Worm (Caenorhabditis elegans): Measurements from ENCODE around the gene fbxb-103.
A peak's percentile ranks its signal among the peaks of the same experiment; 100 is the strongest.

The fbxb-103 gene

DNA sequence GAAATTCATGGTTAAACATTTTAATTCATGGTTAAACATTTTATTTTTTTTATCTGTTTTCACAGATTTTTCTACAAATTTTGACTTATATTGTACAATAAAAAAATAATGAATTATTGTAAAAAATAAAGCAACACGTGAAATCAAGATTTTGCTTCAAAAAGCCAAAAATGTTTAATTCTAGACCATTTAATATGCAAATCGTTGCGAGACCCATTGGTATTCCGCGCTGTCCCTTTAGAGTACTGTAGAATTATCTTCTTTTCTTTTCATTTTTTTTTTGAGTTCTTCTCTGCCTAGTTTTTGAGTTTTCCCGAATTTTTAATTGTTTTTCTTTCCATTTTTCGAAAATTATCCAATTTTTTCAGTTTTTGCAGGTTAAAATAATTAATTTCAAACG, 27.1 kb downstream of the fbxb-103 start, which contains the start of gene Y14H12B.1:
TSS of gene Y14H12B.1 (plus strand) at position 363 of the 400 bp plus-strand sequence.
- no peak for TF ChIP-seq unc-62 (GFP tag; optimal IDR thresholded peaks at IDR 0.05)
- TF ChIP-seq nhr-2 (tag; optimal IDR thresholded peaks at IDR 0.05): no peak
- TF ChIP-seq elt-3 (tag; optimal IDR thresholded peaks at IDR 0.05): no peak
- TF ChIP-seq sem-2 (GFP tag; optimal IDR thresholded peaks at IDR 0.05): no peak
- TF ChIP-seq unc-120 (tag; optimal IDR thresholded peaks at IDR 0.05; ENCODE audit: poor library complexity, severe bottlenecking): no peak
- no peak for TF ChIP-seq ceh-43 (GFP tag; optimal IDR thresholded peaks at IDR 0.05)
- TF ChIP-seq mep-1 (tag; optimal IDR thresholded peaks at IDR 0.05): no peak

DNA sequence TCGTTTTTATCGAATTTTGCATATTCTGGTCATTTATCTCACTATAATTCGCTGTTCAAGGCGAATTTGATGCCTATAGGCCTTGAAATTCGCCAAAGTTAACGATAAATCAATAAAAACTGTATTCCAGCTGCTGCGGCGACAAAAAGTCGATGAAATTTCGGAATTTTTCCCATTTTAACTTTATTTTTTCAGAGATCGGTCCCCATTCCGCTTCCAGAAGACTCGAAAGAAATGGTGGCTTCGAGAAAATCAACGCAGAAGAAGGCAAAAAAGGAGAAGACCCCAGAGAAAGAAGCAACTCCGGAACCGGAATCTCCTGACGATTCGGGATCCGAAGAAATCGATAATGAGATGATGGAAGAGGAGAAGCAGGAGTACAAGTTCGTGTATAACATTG, 28.2 kb downstream of the fbxb-103 start:
- no peak for TF ChIP-seq unc-62 (GFP tag; optimal IDR thresholded peaks at IDR 0.05)
- no peak for TF ChIP-seq ceh-83 (GFP tag; optimal IDR thresholded peaks at IDR 0.05)
- no peak for TF ChIP-seq elt-3 (tag; optimal IDR thresholded peaks at IDR 0.05)
- no peak for TF ChIP-seq hlh-1 (tag; optimal IDR thresholded peaks at IDR 0.05)
- no peak for TF ChIP-seq ces-1 (GFP tag; optimal IDR thresholded peaks at IDR 0.05)
- no peak for TF ChIP-seq cnd-1 (tag; optimal IDR thresholded peaks at IDR 0.05)
- no peak for TF ChIP-seq tbx-8 (GFP tag; optimal IDR thresholded peaks at IDR 0.05)
- TF ChIP-seq unc-120 (tag; optimal IDR thresholded peaks at IDR 0.05; ENCODE audit: poor library complexity, severe bottlenecking): no peak
- no peak for TF ChIP-seq elt-1 (tag; optimal IDR thresholded peaks at IDR 0.05; ENCODE audit: borderline replicate concordance, insufficient read depth)
- TF ChIP-seq unc-39 (tag; optimal IDR thresholded peaks at IDR 0.05): no peak
- TF ChIP-seq drap-1 (GFP tag; optimal IDR thresholded peaks at IDR 0.05): no peak

DNA sequence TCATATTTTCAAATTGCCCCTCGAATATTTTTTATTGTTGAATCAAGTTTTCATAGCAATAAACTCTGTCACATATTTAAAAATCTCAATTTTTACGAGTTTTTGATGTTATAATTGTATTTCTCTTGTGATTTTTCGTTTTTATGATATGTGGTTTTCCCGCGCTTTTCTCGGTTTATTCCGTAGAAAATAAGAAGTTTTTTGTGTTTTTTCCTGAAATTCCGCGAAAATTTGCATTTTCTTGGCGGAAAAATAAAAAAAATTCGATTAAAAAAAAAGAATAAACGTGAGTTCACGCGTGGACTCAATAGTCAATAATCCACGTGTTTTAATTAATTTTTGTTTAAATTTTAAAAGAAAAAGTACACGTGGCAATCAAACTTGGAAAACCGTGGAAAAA, 29.1 kb downstream of the fbxb-103 start:
- TF ChIP-seq mls-2 (tag; optimal IDR thresholded peaks at IDR 0.05): no peak
- no peak for TF ChIP-seq ham-2 (GFP tag; optimal IDR thresholded peaks at IDR 0.05)
- TF ChIP-seq sptf-1 (tag; optimal IDR thresholded peaks at IDR 0.05): no peak

DNA sequence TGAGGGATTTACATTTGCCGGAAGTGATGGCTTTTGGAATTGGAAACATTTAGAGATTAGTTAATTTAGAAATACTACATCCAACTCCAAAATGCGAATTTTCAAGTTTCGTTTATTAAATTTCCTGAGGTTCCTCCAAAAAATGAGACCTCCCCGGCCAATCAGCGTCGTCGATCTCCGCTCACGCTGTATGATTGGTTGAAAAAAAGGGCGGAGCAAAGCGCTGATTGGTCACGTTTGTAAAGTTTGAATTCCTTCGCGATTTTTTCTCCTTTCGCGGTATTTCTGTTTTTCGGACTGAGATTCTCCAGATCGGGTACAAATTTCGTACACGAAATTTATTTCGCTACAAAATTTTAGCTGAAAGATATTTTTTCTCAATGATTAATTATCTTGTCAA, 40.5 kb downstream of the fbxb-103 start:
- TF ChIP-seq pha-4 (tag; optimal IDR thresholded peaks at IDR 0.05) (no peak), sem-2 (GFP tag; optimal IDR thresholded peaks at IDR 0.05) (no peak), zip-8 (tag; optimal IDR thresholded peaks at IDR 0.05) (no peak), nhr-28 (tag; optimal IDR thresholded peaks at IDR 0.05) (no peak)

DNA sequence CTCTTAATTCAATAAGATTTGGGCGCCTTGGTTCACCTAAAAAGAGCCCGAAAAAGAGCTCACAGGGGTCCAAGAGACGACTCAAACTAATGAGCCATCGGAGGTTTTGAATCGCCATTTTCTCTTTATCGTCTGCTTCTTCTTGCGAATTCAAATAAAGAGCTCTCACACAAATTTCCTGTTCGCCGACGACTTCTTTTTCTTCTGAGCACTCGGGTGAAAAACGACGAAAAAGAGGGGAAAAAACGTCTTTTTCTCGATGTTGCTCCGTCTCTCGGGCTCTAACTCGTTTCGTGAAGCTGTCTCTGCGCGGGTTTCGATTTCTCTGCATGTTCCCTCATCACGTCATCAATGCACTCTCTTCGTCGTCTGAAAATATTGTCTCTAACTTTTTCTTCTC, 41.6 kb downstream of the fbxb-103 start:
- TF ChIP-seq unc-120 (tag; optimal IDR thresholded peaks at IDR 0.05; ENCODE audit: poor library complexity, severe bottlenecking) (no peak), ces-1 (GFP tag; optimal IDR thresholded peaks at IDR 0.05) (peak; percentile 9)

DNA sequence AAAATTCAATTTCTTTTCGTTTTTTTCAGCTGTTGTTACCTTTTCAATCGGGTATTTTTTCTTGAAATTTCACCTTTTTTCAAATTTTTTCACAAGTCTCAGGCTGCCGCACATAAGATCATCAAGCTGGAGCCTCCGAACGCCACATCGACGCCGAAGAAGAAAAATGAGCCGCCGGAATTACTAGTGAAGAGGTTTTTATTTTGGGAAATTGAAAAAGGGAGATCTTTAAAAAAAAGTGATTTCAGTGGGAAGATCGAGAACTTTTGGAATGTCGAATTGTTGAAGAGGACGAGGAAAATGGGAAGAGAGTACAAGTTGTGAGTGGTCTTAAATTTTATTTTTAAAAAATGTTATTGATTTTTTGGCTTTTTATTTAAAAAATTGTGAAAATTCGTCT, 43.1 kb downstream of the fbxb-103 start, which contains the start of gene sea-2:
TSS of gene sea-2 (plus strand) at position 301 of the 400 bp plus-strand sequence.
- TF ChIP-seq hlh-1 (tag; optimal IDR thresholded peaks at IDR 0.05) (no peak), lsy-2 (tag; optimal IDR thresholded peaks at IDR 0.05) (no peak), ces-1 (GFP tag; optimal IDR thresholded peaks at IDR 0.05) (no peak), unc-39 (tag; optimal IDR thresholded peaks at IDR 0.05) (no peak), lin-32 (GFP tag; optimal IDR thresholded peaks at IDR 0.05) (no peak), nhr-237 (tag; optimal IDR thresholded peaks at IDR 0.05) (no peak), sem-2 (GFP tag; optimal IDR thresholded peaks at IDR 0.05) (no peak), ceh-83 (GFP tag; optimal IDR thresholded peaks at IDR 0.05) (no peak), tbx-8 (GFP tag; optimal IDR thresholded peaks at IDR 0.05) (no peak), M03D4.4 (tag; optimal IDR thresholded peaks at IDR 0.05) (no peak), lin-13 (tag; optimal IDR thresholded peaks at IDR 0.05) (no peak)

DNA sequence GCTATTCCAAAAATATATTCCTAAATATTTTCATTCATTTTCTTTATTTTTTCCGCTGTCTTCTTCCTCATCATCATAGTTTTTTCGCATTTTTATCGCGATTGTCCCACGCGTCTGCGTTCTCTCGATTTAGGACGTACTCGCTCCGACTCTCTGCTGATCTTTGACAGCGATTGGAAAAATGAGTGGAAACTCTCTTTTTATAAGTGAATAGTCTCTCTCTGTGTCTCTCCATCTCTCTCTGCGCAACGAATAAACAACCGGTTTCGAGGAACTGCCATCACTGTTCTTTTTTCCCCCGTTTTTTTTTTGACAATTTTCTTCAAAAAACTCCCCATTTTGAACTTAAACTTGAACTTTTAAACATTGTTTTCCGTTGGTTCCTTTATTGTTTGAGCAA, 44.4 kb downstream of the fbxb-103 start:
- TF ChIP-seq zip-8 (tag; optimal IDR thresholded peaks at IDR 0.05) (no peak), drap-1 (GFP tag; optimal IDR thresholded peaks at IDR 0.05) (no peak), ztf-11 (tag; optimal IDR thresholded peaks at IDR 0.05) (no peak), lsy-2 (tag; optimal IDR thresholded peaks at IDR 0.05) (no peak), snpc-4 (tag; optimal IDR thresholded peaks at IDR 0.05) (no peak), ces-1 (GFP tag; optimal IDR thresholded peaks at IDR 0.05) (no peak), ham-2 (GFP tag; optimal IDR thresholded peaks at IDR 0.05) (no peak), unc-62 (GFP tag; optimal IDR thresholded peaks at IDR 0.05) (no peak), cnd-1 (tag; optimal IDR thresholded peaks at IDR 0.05) (no peak), pha-4 (tag; optimal IDR thresholded peaks at IDR 0.05) (no peak), hlh-1 (tag; optimal IDR thresholded peaks at IDR 0.05) (no peak), mls-2 (tag; optimal IDR thresholded peaks at IDR 0.05) (no peak), mab-5 (tag; optimal IDR thresholded peaks at IDR 0.05) (no peak), lin-13 (tag; optimal IDR thresholded peaks at IDR 0.05) (no peak), nhr-12 (tag; optimal IDR thresholded peaks at IDR 0.05) (no peak), lin-32 (GFP tag; optimal IDR thresholded peaks at IDR 0.05) (no peak), unc-120 (tag; optimal IDR thresholded peaks at IDR 0.05; ENCODE audit: poor library complexity, severe bottlenecking) (no peak), unc-39 (tag; optimal IDR thresholded peaks at IDR 0.05) (no peak), tbx-8 (GFP tag; optimal IDR thresholded peaks at IDR 0.05) (no peak)
